Fruit fly (Drosophila melanogaster) whole organism, pupa: ENCODE data around the gene CG4301.

Experiments used
- CG10348 ChIP-seq: fragments of 200-800 bp; sonication (Bioruptor generic); IDR thresholded peaks from 2 replicates; pipeline ENCODE4 v1.3.6; 2022; ENCODE audit warnings: missing biosample characterization, missing genetic modification characterization
- CG13204 ChIP-seq: fragments of 200-800 bp; sonication (Bioruptor generic); optimal IDR thresholded peaks from 2 replicates; lab custom pipeline; 2018; ENCODE audit warnings: missing biosample characterization, mild to moderate bottlenecking, missing genetic modification characterization, moderate library complexity
- CG14655 ChIP-seq: fragments of 200-800 bp; sonication (Bioruptor generic); optimal IDR thresholded peaks from 3 replicates; lab custom pipeline; 2017; ENCODE audit warnings: mild to moderate bottlenecking, missing biosample characterization, missing genetic modification reagents, missing genetic modification characterization
- CG15710 ChIP-seq: fragments of 200-800 bp; sonication (Bioruptor generic); optimal IDR thresholded peaks from 2 replicates; lab custom pipeline; 2018; ENCODE audit warnings: missing biosample characterization, mild to moderate bottlenecking, missing genetic modification characterization, moderate library complexity
- CG17806 ChIP-seq: fragments of 200-800 bp; sonication (Bioruptor generic); optimal IDR thresholded peaks from 2 replicates; lab custom pipeline; 2018; ENCODE audit warnings: missing biosample characterization, mild to moderate bottlenecking, missing genetic modification characterization, moderate library complexity
- CG32121 ChIP-seq: fragments of 200-800 bp; sonication (Bioruptor generic); IDR thresholded peaks from 2 replicates; pipeline ENCODE4 v1.3.6; 2022; ENCODE audit warnings: missing biosample characterization, missing genetic modification characterization
- CG4496 ChIP-seq: fragments of 200-800 bp; sonication (Bioruptor generic); IDR thresholded peaks from 3 replicates; pipeline ENCODE4 v1.3.6; 2022; ENCODE audit warnings: missing biosample characterization, missing genetic modification characterization
- CG8301 ChIP-seq: fragments of 200-800 bp; sonication (Bioruptor generic); optimal IDR thresholded peaks from 2 replicates; lab custom pipeline; 2018; ENCODE audit warnings: missing biosample characterization, mild to moderate bottlenecking, missing genetic modification characterization
- CG9948 ChIP-seq: fragments of 200-800 bp; sonication (Bioruptor generic); optimal IDR thresholded peaks from 2 replicates; lab custom pipeline; 2018; ENCODE audit warnings: missing biosample characterization, mild to moderate bottlenecking, missing genetic modification characterization, moderate library complexity
- EcR ChIP-seq: fragments of 200-800 bp; sonication (Bioruptor generic); optimal IDR thresholded peaks from 3 replicates; lab custom pipeline; 2019; ENCODE audit warnings: missing biosample characterization, missing genetic modification characterization, mild to moderate bottlenecking, moderate library complexity, missing genetic modification reagents
- Pif1A ChIP-seq: fragments of 200-800 bp; sonication (Bioruptor generic); optimal IDR thresholded peaks from 3 replicates; lab custom pipeline; 2016; ENCODE audit warnings: missing biosample characterization, missing genetic modification characterization
- Pif1B ChIP-seq: fragments of 200-800 bp; sonication (Bioruptor generic); optimal IDR thresholded peaks from 3 replicates; lab custom pipeline; 2016; ENCODE audit warnings: missing biosample characterization, missing genetic modification characterization

DNA sequence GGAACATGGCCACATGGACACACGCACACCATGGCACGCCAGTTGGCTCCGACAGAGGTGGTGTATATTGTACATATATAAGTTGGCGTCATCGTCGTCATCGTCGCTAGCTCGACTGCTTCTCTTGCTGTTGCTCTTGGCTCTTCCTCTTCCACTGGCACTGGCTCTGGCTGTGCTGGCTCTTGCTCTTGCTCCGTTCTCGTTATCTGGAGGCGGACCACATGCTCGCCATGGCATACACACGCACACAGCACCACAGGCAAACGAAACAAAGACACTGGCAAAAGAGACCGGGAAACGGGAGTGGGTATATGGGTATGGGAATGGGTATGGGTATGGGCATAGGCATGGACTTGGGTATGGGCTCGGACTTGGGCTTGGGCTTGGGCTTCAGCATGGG lies 19.8 kb downstream of the CG4301 start:
- peak; percentile 28; the same call in 1 of the 2 replicates for TF ChIP-seq CG32121
- no peak for TF ChIP-seq CG15710
- TF ChIP-seq CG14655 (GFP tag; lab: Kevin White, UChicago): no peak
- no peak for TF ChIP-seq Pif1A
- TF ChIP-seq CG17806 (tag; lab: Kevin White, UChicago): no peak
- no peak for TF ChIP-seq CG4496 (GFP tag; lab: Robert Waterston, UW)
- TF ChIP-seq Pif1B (GFP tag; lab: Kevin White, UChicago): peak; percentile 10
- TF ChIP-seq CG8301: no peak
- no peak for TF ChIP-seq CG10348 (GFP tag; lab: Robert Waterston, UW)
- TF ChIP-seq EcR (GFP tag; lab: Kevin White, UChicago): peak; percentile 15
- TF ChIP-seq CG13204: peak; percentile 8
- TF ChIP-seq CG9948 (tag; lab: Kevin White, UChicago): no peak
